Fruit fly (Drosophila melanogaster): Measurements from ENCODE around the gene CG34174.

Gene CG34174

DNA sequence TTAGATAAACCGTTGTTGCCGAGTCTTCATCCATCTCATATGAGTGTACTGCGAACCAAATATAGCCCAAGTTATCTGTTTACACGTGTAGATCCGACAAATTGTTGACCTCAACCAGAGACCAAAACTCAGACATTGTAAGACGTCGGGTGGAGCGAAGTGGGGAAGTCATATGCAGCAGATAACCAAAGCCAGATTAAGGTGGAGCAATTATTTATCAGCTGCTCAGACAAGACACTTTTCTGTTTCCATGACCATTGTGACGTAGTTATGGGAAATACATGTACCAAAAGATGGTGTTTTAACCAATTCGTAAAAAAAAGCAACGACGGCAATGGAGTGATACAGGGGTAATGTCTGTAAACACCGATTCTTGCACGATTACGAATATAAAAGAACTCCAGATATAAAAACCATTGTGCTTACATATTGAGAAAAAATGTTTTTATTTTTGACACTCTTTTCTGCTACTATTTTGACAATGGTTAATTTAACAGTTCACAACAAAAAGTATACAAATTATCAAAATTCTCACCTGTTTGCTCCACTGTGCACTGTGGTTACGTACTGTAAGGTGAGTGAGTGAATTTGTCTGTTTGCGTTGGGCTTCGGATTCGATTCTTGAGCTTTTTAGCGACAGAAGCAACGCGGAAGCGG lies 36.6 kb upstream of the CG34174 start (continued):
- TF ChIP-seq CG6765 (GFP tag; optimal IDR thresholded peaks at IDR 0.05) (no peak), Hr78 (GFP tag; optimal IDR thresholded peaks at IDR 0.05) (no peak), CG8089 (GFP tag; optimal IDR thresholded peaks at IDR 0.05) (no peak), CG9876 (GFP tag; optimal IDR thresholded peaks at IDR 0.05) (no peak), fd64A (GFP tag; optimal IDR thresholded peaks at IDR 0.05) (no peak), CG5180 (GFP tag; optimal IDR thresholded peaks at IDR 0.05) (no peak), ken (GFP tag; IDR thresholded peaks at IDR 0.05) (no peak), ewg (GFP tag; optimal IDR thresholded peaks at IDR 0.05) (peak; percentile 17), Ets65A (GFP tag) (peak; percentile 92), MBD-R2 (GFP tag; IDR thresholded peaks at IDR 0.05) (peak; percentile 13; the same call in 1 of the 2 replicates), CG11504 (tag; optimal IDR thresholded peaks at IDR 0.05) (peak; percentile 54), zfh2 (GFP tag; optimal IDR thresholded peaks at IDR 0.05) (peak; percentile 40), Fer2 (tag; optimal IDR thresholded peaks at IDR 0.05) (no peak), HHEX (GFP tag; optimal IDR thresholded peaks at IDR 0.05) (peak; percentile 44), cwo (GFP tag; optimal IDR thresholded peaks at IDR 0.05) (peak; percentile 17), pzg (GFP tag; optimal IDR thresholded peaks at IDR 0.05) (no peak), hb (GFP tag; IDR thresholded peaks at IDR 0.05; ENCODE audit: partially characterized antibody) (no peak), TFAM (GFP tag; optimal IDR thresholded peaks at IDR 0.05) (no peak), Eip74EF (GFP tag; optimal IDR thresholded peaks at IDR 0.05) (no peak), Xbp1 (GFP tag; optimal IDR thresholded peaks at IDR 0.05) (peak; percentile 48), Hmx (GFP tag; optimal IDR thresholded peaks at IDR 0.05) (no peak), Sin3A (optimal IDR thresholded peaks at IDR 0.05) (no peak), CG8388 (GFP tag; optimal IDR thresholded peaks at IDR 0.05) (peak; percentile 31), hth (optimal IDR thresholded peaks at IDR 0.05) (no peak), NfI (GFP tag; optimal IDR thresholded peaks at IDR 0.05) (peak; percentile 37), CG2875 (GFP tag; optimal IDR thresholded peaks at IDR 0.05) (no peak), CG15073 (GFP tag; optimal IDR thresholded peaks at IDR 0.05) (no peak), CG1603 (tag; optimal IDR thresholded peaks at IDR 0.05) (peak; percentile 24), Dad (GFP tag; optimal IDR thresholded peaks at IDR 0.05) (no peak), gce (GFP tag; IDR thresholded peaks at IDR 0.05) (0 out of 3 replicates have a peak, but pooled peaks have one; percentile 8), gsb (GFP tag; IDR thresholded peaks at IDR 0.05) (no peak), hbn (GFP tag; IDR thresholded peaks at IDR 0.05; ENCODE audit: partially characterized antibody) (no peak), Nf-YC (tag; optimal IDR thresholded peaks at IDR 0.05) (no peak), Abd-B (GFP tag; optimal IDR thresholded peaks at IDR 0.05) (no peak), jumu (GFP tag; optimal IDR thresholded peaks at IDR 0.05) (peak; percentile 27), Pdp1 (GFP tag; optimal IDR thresholded peaks at IDR 0.05) (peak; percentile 47 to 59), CG14441 (GFP tag; IDR thresholded peaks at IDR 0.05) (peak; percentile 48), insv (GFP tag; optimal IDR thresholded peaks at IDR 0.05) (no peak), MTF-1 (GFP tag; optimal IDR thresholded peaks at IDR 0.05; ENCODE audit: borderline replicate concordance) (no peak), CG11398 (GFP tag; optimal IDR thresholded peaks at IDR 0.05) (no peak), Spps (tag; optimal IDR thresholded peaks at IDR 0.05) (no peak), H15 (GFP tag; IDR thresholded peaks at IDR 0.05) (no peak), p53 (GFP tag; optimal IDR thresholded peaks at IDR 0.05) (peak; percentile 21), CG2116 (GFP tag; optimal IDR thresholded peaks at IDR 0.05) (no peak), crc (GFP tag; optimal IDR thresholded peaks at IDR 0.05) (no peak), rib (GFP tag; IDR thresholded peaks at IDR 0.05) (no peak), CG1529 (GFP tag; optimal IDR thresholded peaks at IDR 0.05) (no peak), CG6689 (GFP tag; IDR thresholded peaks at IDR 0.05) (0 out of 2 replicates have a peak, but pooled peaks have one; percentile 25), Dp (GFP tag; optimal IDR thresholded peaks at IDR 0.05) (no peak), sima (GFP tag; optimal IDR thresholded peaks at IDR 0.05) (no peak)

Data from whole organism, embryonic.